Fruit fly (Drosophila melanogaster) whole organism, adult: ENCODE measurements around the gene mdy.

ENCODE experiments used
- CG1620 ChIP-seq: fragments of 200-800 bp; sonication (Bioruptor generic); optimal IDR thresholded peaks from 2 replicates; lab custom pipeline; 2016; ENCODE audit warnings: missing biosample characterization, missing genetic modification characterization
- Crg-1 ChIP-seq: fragments of 200-800 bp; sonication (Bioruptor generic); optimal IDR thresholded peaks from 2 replicates; lab custom pipeline; 2016; ENCODE audit warnings: missing biosample characterization, missing genetic modification characterization
- toe ChIP-seq: fragments of 200-800 bp; sonication (Bioruptor generic); optimal IDR thresholded peaks from 2 replicates; lab custom pipeline; 2016; ENCODE audit warnings: missing biosample characterization, missing genetic modification characterization

DNA sequence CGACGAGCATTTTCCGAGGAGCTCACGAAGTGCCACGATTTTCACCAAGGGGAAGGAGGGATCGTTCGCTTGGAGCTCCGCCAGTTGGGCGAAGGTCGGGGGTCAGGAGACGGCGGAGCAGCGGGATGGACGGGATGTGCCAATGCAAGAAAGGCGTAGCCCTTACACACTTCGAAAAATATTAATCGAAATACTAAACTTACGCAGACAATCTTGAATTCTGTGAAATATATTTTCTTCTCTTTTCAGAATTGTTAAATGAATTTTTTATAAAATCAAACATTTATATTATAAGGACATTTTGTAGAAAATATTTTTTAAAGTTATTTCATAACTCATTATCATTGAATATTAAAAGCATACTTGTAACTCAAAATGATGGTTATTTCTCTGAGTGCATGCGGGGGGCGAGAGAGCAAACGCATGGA is 52.5 kb downstream of the mdy start:
- TF ChIP-seq Crg-1 (GFP tag; lab: Kevin White, UChicago) (no peak), CG1620 (GFP tag; lab: Kevin White, UChicago) (no peak), toe (GFP tag; lab: Kevin White, UChicago) (no peak)
